Worm (Caenorhabditis elegans): ENCODE data around the gene pod-2.

ce11 chrII:1104409-1104808 lies 32.2 kb upstream of the pod-2 start, which contains the start of gene T13B5.9:
- TF ChIP-seq W03F9.2 (tag; optimal IDR thresholded peaks at IDR 0.05) (no peak), him-1 (tag; optimal IDR thresholded peaks at IDR 0.05) (no peak), dao-5 (tag; optimal IDR thresholded peaks at IDR 0.05) (no peak)

Measured in whole organism, L4/young adult.